Fruit fly (Drosophila melanogaster): Measurements from ENCODE around the gene Nubp2.

Gene Nubp2

DNA sequence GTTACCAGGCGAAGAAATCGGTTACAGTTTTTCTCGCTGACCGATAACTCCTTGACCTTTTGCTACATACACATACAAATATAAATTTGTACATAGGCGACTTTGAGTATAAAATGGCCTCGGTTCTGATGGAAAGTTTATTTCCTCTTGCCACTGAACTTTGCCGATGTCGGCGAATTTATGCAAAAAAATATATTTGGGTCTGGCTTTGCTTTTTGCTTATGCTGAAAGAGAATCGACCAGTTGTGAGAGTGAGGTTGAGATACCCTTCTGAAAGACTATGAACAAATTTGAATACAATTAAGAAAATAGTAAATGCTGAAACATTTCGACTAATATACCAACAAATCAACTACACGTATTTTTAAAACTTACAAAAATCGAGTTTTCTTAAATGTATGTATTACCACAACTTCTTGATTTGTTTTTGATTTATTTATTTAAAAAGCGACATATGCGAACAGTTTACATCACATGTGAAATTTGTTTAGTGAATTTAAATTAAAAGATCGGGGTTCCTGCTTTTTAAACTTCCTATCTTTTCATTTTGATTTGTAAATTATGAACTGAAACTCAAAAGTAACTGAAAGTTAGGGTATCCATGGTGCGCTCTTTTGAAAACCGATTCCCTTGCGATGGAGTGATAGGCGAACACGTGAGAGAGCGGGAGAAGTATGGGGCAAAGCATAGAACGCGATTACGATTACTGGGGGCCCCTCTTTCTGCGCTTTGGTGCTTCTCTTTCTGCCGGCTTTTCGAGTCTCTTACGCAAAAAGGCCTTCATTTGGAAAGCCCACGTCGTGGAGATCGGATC, 17.0 kb upstream of the Nubp2 start (continued):
- TF ChIP-seq CG12219 (GFP tag; optimal IDR thresholded peaks at IDR 0.05) (peak; percentile 63), CG1832 (GFP tag; optimal IDR thresholded peaks at IDR 0.05) (no peak), CG12659 (GFP tag; optimal IDR thresholded peaks at IDR 0.05) (peak; percentile 86), knrl (GFP tag; IDR thresholded peaks at IDR 0.05; ENCODE audit: partially characterized antibody) (no peak), tio (GFP tag; optimal IDR thresholded peaks at IDR 0.05) (peak; percentile 75), Hr78 (GFP tag; optimal IDR thresholded peaks at IDR 0.05) (peak in 1 of 2 experiments; percentile 75), zen (tag; optimal IDR thresholded peaks at IDR 0.05) (peak; percentile 25), wdn (GFP tag; IDR thresholded peaks at IDR 0.05) (no peak), psq (GFP tag; optimal IDR thresholded peaks at IDR 0.05) (peak; percentile 74), pho (GFP tag; optimal IDR thresholded peaks at IDR 0.05) (peak; percentile 85), corto (GFP tag; optimal IDR thresholded peaks at IDR 0.05) (no peak), Sin3A (optimal IDR thresholded peaks at IDR 0.05) (no peak), CG16863 (GFP tag; optimal IDR thresholded peaks at IDR 0.05) (peak; percentile 67), CG3163 (GFP tag; optimal IDR thresholded peaks at IDR 0.05) (peak; percentile 84), insv (GFP tag; optimal IDR thresholded peaks at IDR 0.05) (peak in 1 of 2 experiments; percentile 45), unpg (GFP tag; optimal IDR thresholded peaks at IDR 0.05) (peak; percentile 64), NfI (GFP tag; optimal IDR thresholded peaks at IDR 0.05) (peak; percentile 70), CG11093 (GFP tag; IDR thresholded peaks at IDR 0.05) (no peak), CG4328 (GFP tag; optimal IDR thresholded peaks at IDR 0.05) (peak; percentile 67), CG17912 (GFP tag; optimal IDR thresholded peaks at IDR 0.05) (no peak), Kr (GFP tag; optimal IDR thresholded peaks at IDR 0.05) (no peak), CG4360 (GFP tag; IDR thresholded peaks at IDR 0.05) (no peak), CG17361 (GFP tag; IDR thresholded peaks at IDR 0.05) (peak; percentile 93), CG14050 (GFP tag; IDR thresholded peaks at IDR 0.05) (peak; percentile 26; the same call in 1 of the 3 replicates), CG31388 (GFP tag; optimal IDR thresholded peaks at IDR 0.05) (no peak), Meics (GFP tag; optimal IDR thresholded peaks at IDR 0.05) (peak; percentile 91), nom (GFP tag; optimal IDR thresholded peaks at IDR 0.05) (peak; percentile 39), CG4424 (GFP tag; optimal IDR thresholded peaks at IDR 0.05) (peak; percentile 78), her (GFP tag; optimal IDR thresholded peaks at IDR 0.05) (peak; percentile 60), CG13775 (GFP tag; optimal IDR thresholded peaks at IDR 0.05) (peak; percentile 86), gsb-n (tag; optimal IDR thresholded peaks at IDR 0.05) (peak; percentile 40), CG42726 (GFP tag; IDR thresholded peaks at IDR 0.05; ENCODE audit: partially characterized antibody) (no peak), aop (GFP tag; IDR thresholded peaks at IDR 0.05) (no peak), CG16779 (GFP tag; IDR thresholded peaks at IDR 0.05) (no peak), crol (GFP tag; IDR thresholded peaks at IDR 0.05) (peak; percentile 44; the same call in 1 of the 2 replicates), CG8388 (GFP tag; optimal IDR thresholded peaks at IDR 0.05) (peak; percentile 66), disco-r (GFP tag; optimal IDR thresholded peaks at IDR 0.05) (peak; percentile 55), CG9932 (GFP tag; IDR thresholded peaks at IDR 0.05) (peak; percentile 54), bsh (GFP tag; optimal IDR thresholded peaks at IDR 0.05) (peak; percentile 69 to 82), lola (GFP tag; optimal IDR thresholded peaks at IDR 0.05) (peak in 1 of 3 experiments; percentile 84), CG13123 (GFP tag; optimal IDR thresholded peaks at IDR 0.05) (peak; percentile 43), CG9876 (GFP tag; optimal IDR thresholded peaks at IDR 0.05) (no peak), fru (optimal IDR thresholded peaks at IDR 0.05) (no peak), sens (GFP tag) (peak; percentile 97), CG11398 (GFP tag; optimal IDR thresholded peaks at IDR 0.05) (no peak), jumu (GFP tag; optimal IDR thresholded peaks at IDR 0.05) (peak; percentile 37), Eip74EF (GFP tag; optimal IDR thresholded peaks at IDR 0.05) (peak in 1 of 2 experiments; percentile 73), pfk (GFP tag; optimal IDR thresholded peaks at IDR 0.05) (no peak), C15 (GFP tag; IDR thresholded peaks at IDR 0.05) (no peak)

Measured in whole organism, embryonic.